Fruit fly (Drosophila melanogaster) whole organism, embryonic: ENCODE measurements around the gene CG42525.
A peak's percentile ranks its signal among the peaks of the same experiment; 100 is the strongest.

Experiments used
- Asciz ChIP-seq: fragments of 200-800 bp; sonication (Bioruptor generic); optimal IDR thresholded peaks from 2 replicates; lab custom pipeline; 2017; ENCODE audit warnings: missing biosample characterization, mild to moderate bottlenecking, missing genetic modification characterization, missing genetic modification reagents
- CG1024 ChIP-seq: fragments of 200-800 bp; sonication (Bioruptor generic); IDR thresholded peaks from 2 replicates; pipeline ENCODE4 v1.3.6; 2022; ENCODE audit warnings: missing biosample characterization, missing genetic modification characterization
- CG10366 ChIP-seq: fragments of 200-800 bp; sonication (Bioruptor generic); IDR thresholded peaks from 2 replicates; pipeline ENCODE4 v1.3.6; 2022; ENCODE audit warnings: missing biosample characterization, missing genetic modification characterization
- CG11085 ChIP-seq: fragments of 200-800 bp; sonication (Bioruptor generic); IDR thresholded peaks from 2 replicates; pipeline ENCODE4 v1.3.6; 2022; ENCODE audit warnings: missing biosample characterization, missing genetic modification characterization
- CG11696 ChIP-seq: fragments of 200-800 bp; sonication (Bioruptor generic); IDR thresholded peaks from 2 replicates; pipeline ENCODE4 v1.3.6; 2022; ENCODE audit warnings: missing biosample characterization, missing genetic modification characterization
- CG1233 ChIP-seq: fragments of 200-800 bp; sonication (Bioruptor generic); optimal IDR thresholded peaks from 4 replicates; lab custom pipeline; 2018; ENCODE audit warnings: missing biosample characterization, mild to moderate bottlenecking, missing genetic modification characterization
- CG14050 ChIP-seq: fragments of 200-800 bp; sonication (Bioruptor generic); IDR thresholded peaks from 3 replicates; pipeline ENCODE4 v1.3.6; 2022; ENCODE audit warnings: missing biosample characterization, missing genetic modification characterization
- CG14965 ChIP-seq: fragments of 200-800 bp; sonication (Bioruptor generic); optimal IDR thresholded peaks from 2 replicates; lab custom pipeline; 2016; ENCODE audit warnings: missing biosample characterization, missing genetic modification characterization, borderline replicate concordance
- CG1529 ChIP-seq: fragments of 200-800 bp; sonication (Bioruptor generic); optimal IDR thresholded peaks from 3 replicates; lab custom pipeline; 2018; ENCODE audit warnings: missing biosample characterization, missing genetic modification characterization
- CG15696 ChIP-seq: fragments of 200-800 bp; sonication (Bioruptor generic); optimal IDR thresholded peaks from 2 replicates; lab custom pipeline; 2019; ENCODE audit warnings: missing biosample characterization, mild to moderate bottlenecking, missing genetic modification characterization, moderate library complexity
- CG1602 ChIP-seq: fragments of 200-800 bp; sonication (Bioruptor generic); optimal IDR thresholded peaks from 3 replicates; lab custom pipeline; 2016; ENCODE audit warnings: missing biosample characterization, missing genetic modification characterization
- CG17361 ChIP-seq: fragments of 200-800 bp; sonication (Bioruptor generic); IDR thresholded peaks from 3 replicates; pipeline ENCODE4 v1.3.6; 2022; ENCODE audit warnings: missing biosample characterization, missing genetic modification characterization
- CG18011 ChIP-seq: fragments of 200-800 bp; sonication (Bioruptor generic); optimal IDR thresholded peaks from 2 replicates; lab custom pipeline; 2017; ENCODE audit warnings: missing biosample characterization, missing genetic modification characterization, mild to moderate bottlenecking, moderate library complexity, missing genotype
- CG3163 ChIP-seq: fragments of 200-800 bp; sonication (Bioruptor generic); optimal IDR thresholded peaks from 3 replicates; lab custom pipeline; 2016; ENCODE audit warnings: missing biosample characterization, missing genetic modification characterization
- CG3407 ChIP-seq: fragments of 200-800 bp; sonication (Bioruptor generic); optimal IDR thresholded peaks from 2 replicates; lab custom pipeline; 2018; ENCODE audit warnings: missing biosample characterization, mild to moderate bottlenecking, missing genetic modification characterization
- CG4282 ChIP-seq: fragments of 200-800 bp; sonication (Bioruptor generic); optimal IDR thresholded peaks from 2 replicates; lab custom pipeline; 2016; ENCODE audit warnings: missing biosample characterization, missing genetic modification characterization
- CG6689 ChIP-seq: fragments of 200-800 bp; sonication (Bioruptor generic); IDR thresholded peaks from 2 replicates; pipeline ENCODE4 v1.3.6; 2022; ENCODE audit warnings: missing biosample characterization, missing genetic modification characterization
- CG7786 ChIP-seq: fragments of 200-800 bp; sonication (Bioruptor generic); optimal IDR thresholded peaks from 2 replicates; lab custom pipeline; 2016; ENCODE audit warnings: missing biosample characterization, missing genetic modification characterization
- CG7928 ChIP-seq: fragments of 200-800 bp; sonication (Bioruptor generic); optimal IDR thresholded peaks from 2 replicates; lab custom pipeline; 2017; ENCODE audit warnings: missing biosample characterization, mild to moderate bottlenecking, missing genetic modification characterization
- CG8089 ChIP-seq: fragments of 200-800 bp; sonication (Bioruptor generic); optimal IDR thresholded peaks from 3 replicates; lab custom pipeline; 2016; ENCODE audit warnings: missing biosample characterization, missing genetic modification characterization
- CG8359 ChIP-seq: fragments of 200-800 bp; sonication (Bioruptor generic); optimal IDR thresholded peaks from 2 replicates; lab custom pipeline; 2017; ENCODE audit warnings: missing biosample characterization, mild to moderate bottlenecking, missing genetic modification characterization, borderline replicate concordance
- CG8388 ChIP-seq: fragments of 200-800 bp; sonication (Bioruptor generic); optimal IDR thresholded peaks from 2 replicates; lab custom pipeline; 2019; ENCODE audit warnings: missing biosample characterization, mild to moderate bottlenecking, missing genetic modification characterization, moderate library complexity
- CG9437 ChIP-seq: fragments of 200-800 bp; sonication (Bioruptor generic); optimal IDR thresholded peaks from 2 replicates; lab custom pipeline; 2018; ENCODE audit warnings: missing biosample characterization, mild to moderate bottlenecking, missing genetic modification characterization
- CG9609 ChIP-seq: fragments of 200-800 bp; sonication (Bioruptor generic); optimal IDR thresholded peaks from 3 replicates; lab custom pipeline; 2016; ENCODE audit warnings: missing biosample characterization, missing genetic modification characterization
- CkIIα-i1 ChIP-seq: fragments of 200-800 bp; sonication (Bioruptor generic); IDR thresholded peaks from 2 replicates; pipeline ENCODE4 v1.3.6; 2022; ENCODE audit warnings: missing biosample characterization, missing genetic modification characterization
- Dbx ChIP-seq: fragments of 200-800 bp; sonication (Bioruptor generic); IDR thresholded peaks from 3 replicates; pipeline ENCODE4 v1.3.6; 2022; ENCODE audit warnings: missing biosample characterization, missing genetic modification characterization
- Eip74EF ChIP-seq, 2 experiments: fragments of 200-800 bp in 1 of 2; fragments of >200 bp in 1 of 2; sonication (Bioruptor generic) in 1 of 2; optimal IDR thresholded peaks; 2 replicates each; lab custom pipeline; 2017 to 2019; ENCODE audit warnings: missing biosample characterization in 2 of 2, missing genetic modification characterization in 2 of 2, mild to moderate bottlenecking in 1 of 2, moderate library complexity in 1 of 2
- HLH54F ChIP-seq: fragments of 200-800 bp; sonication (Bioruptor generic); optimal IDR thresholded peaks from 3 replicates; lab custom pipeline; 2016; ENCODE audit warnings: missing biosample characterization, missing genetic modification characterization
- HmgD ChIP-seq: fragments of 200-800 bp; sonication (Bioruptor generic); optimal IDR thresholded peaks from 3 replicates; lab custom pipeline; 2016; ENCODE audit warnings: missing biosample characterization, missing genetic modification characterization
- Hr51 ChIP-seq, 2 experiments: fragments of 200-800 bp; sonication (Bioruptor generic); optimal IDR thresholded peaks; 2 replicates in 1 of 2; 3 replicates in 1 of 2; lab custom pipeline; 2016 to 2018; ENCODE audit warnings: missing biosample characterization in 2 of 2, missing genetic modification characterization in 2 of 2, mild to moderate bottlenecking in 1 of 2, moderate library complexity in 1 of 2
- Lpt ChIP-seq: fragments of >200 bp; optimal IDR thresholded peaks from 2 replicates; lab custom pipeline; 2018; ENCODE audit warnings: missing biosample characterization, missing genetic modification characterization
- NK7.1 ChIP-seq: fragments of 200-800 bp; sonication (Bioruptor generic); optimal IDR thresholded peaks from 3 replicates; lab custom pipeline; 2016; ENCODE audit warnings: missing biosample characterization, missing genetic modification characterization
- Pdp1 ChIP-seq, 2 experiments: fragments of 200-800 bp; sonication (Bioruptor generic); optimal IDR thresholded peaks; 3 replicates each; lab custom pipeline; 2016; ENCODE audit warnings: missing biosample characterization in 2 of 2, missing genetic modification characterization in 2 of 2, mild to moderate bottlenecking in 1 of 2, moderate library complexity in 1 of 2
- Rfx ChIP-seq: fragments of 200-800 bp; sonication (Bioruptor generic); IDR thresholded peaks from 2 replicates; pipeline ENCODE4 v1.3.6; 2022; ENCODE audit warnings: missing biosample characterization, missing genetic modification characterization
- Sin3A ChIP-seq: fragments of >200 bp; optimal IDR thresholded peaks from 2 replicates; lab custom pipeline; 2018
- TFAM ChIP-seq: fragments of 200-800 bp; sonication (Bioruptor generic); optimal IDR thresholded peaks from 2 replicates; lab custom pipeline; 2017; ENCODE audit warnings: missing biosample characterization, missing genetic modification characterization, inconsistent platforms
- az2 ChIP-seq: fragments of 200-800 bp; sonication (Bioruptor generic); optimal IDR thresholded peaks from 3 replicates; lab custom pipeline; 2016; ENCODE audit warnings: missing biosample characterization, missing genetic modification characterization
- cas ChIP-seq: fragments of 200-800 bp; sonication (Bioruptor generic); IDR thresholded peaks from 2 replicates; pipeline ENCODE4 v1.3.6; 2022; ENCODE audit warnings: missing biosample characterization, missing genetic modification characterization
- croc ChIP-seq: fragments of 200-800 bp; sonication (Bioruptor generic); conservative IDR thresholded peaks from 3 replicates; pipeline ENCODE4 v1.3.6; 2022; ENCODE audit warnings: missing biosample characterization, missing genetic modification characterization
- en ChIP-seq: fragments of 200-800 bp; sonication (Bioruptor generic); optimal IDR thresholded peaks from 2 replicates; lab custom pipeline; 2016; ENCODE audit warnings: missing biosample characterization, missing genetic modification characterization
- eve ChIP-seq, 2 experiments: fragments of >200 bp; optimal IDR thresholded peaks; 2 replicates each; lab custom pipeline; 2017; ENCODE audit warnings: missing biosample characterization in 2 of 2, missing genetic modification characterization in 2 of 2
- exex ChIP-seq: fragments of 200-800 bp; sonication (Bioruptor generic); optimal IDR thresholded peaks from 4 replicates; lab custom pipeline; 2018; ENCODE audit warnings: missing biosample characterization, mild to moderate bottlenecking, missing genetic modification characterization, moderate library complexity
- gt ChIP-seq: fragments of 200-800 bp; sonication (Bioruptor generic); IDR thresholded peaks from 2 replicates; pipeline ENCODE4 v1.3.6; 2022; ENCODE audit warnings: missing biosample characterization, missing genetic modification characterization
- lbe ChIP-seq: fragments of 200-800 bp; sonication (Bioruptor generic); optimal IDR thresholded peaks from 2 replicates; lab custom pipeline; 2016; ENCODE audit warnings: missing biosample characterization, mild to moderate bottlenecking, missing genetic modification characterization
- nmo ChIP-seq: fragments of 200-800 bp; sonication (Bioruptor generic); optimal IDR thresholded peaks from 2 replicates; lab custom pipeline; 2018; ENCODE audit warnings: missing biosample characterization, mild to moderate bottlenecking, missing genetic modification characterization, moderate library complexity
- oc ChIP-seq: fragments of 200-800 bp; sonication (Bioruptor generic); optimal IDR thresholded peaks from 2 replicates; lab custom pipeline; 2018; ENCODE audit warnings: missing biosample characterization, mild to moderate bottlenecking, missing genetic modification characterization, moderate library complexity
- onecut ChIP-seq: fragments of 200-800 bp; sonication (Bioruptor generic); IDR thresholded peaks from 2 replicates; pipeline ENCODE4 v1.3.6; 2022; ENCODE audit warnings: missing biosample characterization, missing genetic modification characterization
- sna ChIP-seq: fragments of 200-800 bp; sonication (Bioruptor generic); IDR thresholded peaks from 2 replicates; pipeline ENCODE4 v1.3.6; 2022; ENCODE audit warnings: missing biosample characterization, missing genetic modification characterization; ENCODE audit not compliant: partially characterized antibody
- sqz ChIP-seq: fragments of 200-800 bp; sonication (Bioruptor generic); optimal IDR thresholded peaks from 3 replicates; lab custom pipeline; 2018; ENCODE audit warnings: missing biosample characterization, mild to moderate bottlenecking, missing genetic modification characterization
- stc ChIP-seq: fragments of 200-800 bp; sonication (Bioruptor generic); IDR thresholded peaks from 2 replicates; pipeline ENCODE4 v1.3.6; 2022; ENCODE audit warnings: missing biosample characterization, missing genetic modification characterization
- tup ChIP-seq: fragments of 200-800 bp; sonication (Bioruptor generic); optimal IDR thresholded peaks from 2 replicates; lab custom pipeline; 2016; ENCODE audit warnings: missing biosample characterization, mild to moderate bottlenecking, missing genetic modification characterization, moderate library complexity

Gene CG42525

DNA sequence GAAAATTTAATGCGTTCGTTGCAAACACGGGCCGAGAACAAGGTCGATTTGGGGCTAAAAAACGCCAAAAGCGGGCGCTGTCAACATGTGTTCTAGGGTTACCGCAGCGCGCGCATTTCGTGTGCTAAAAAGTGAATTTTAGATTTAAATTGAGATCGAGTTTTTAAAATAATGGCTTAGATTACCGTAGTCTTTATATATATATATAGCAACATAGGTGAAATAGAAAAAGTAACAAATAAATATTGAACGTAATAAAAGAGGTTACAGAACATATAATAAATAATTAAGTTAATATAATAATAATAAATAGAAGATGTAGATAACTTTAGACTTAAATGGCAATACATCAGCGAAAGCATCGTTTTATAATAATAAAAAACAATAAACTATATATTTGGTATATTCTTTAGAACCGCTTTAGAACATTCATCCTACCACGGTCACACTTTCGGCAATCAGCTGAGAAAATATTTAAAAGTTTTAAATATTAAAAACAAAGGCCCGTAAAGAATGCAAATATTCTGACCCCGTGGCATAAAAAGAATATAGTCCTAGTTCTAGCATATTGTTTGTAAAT lies 46.1 kb downstream of the CG42525 start, which contains the start of the genes CG11537 and Alg2 (continued):
- no peak for TF ChIP-seq CG3407 (GFP tag; lab: Kevin White, UChicago)
- no peak for TF ChIP-seq cas (GFP tag; lab: Robert Waterston, UW)
- peak; percentile 6 for TF ChIP-seq CG9609 (GFP tag; lab: Kevin White, UChicago)
- no peak for TF ChIP-seq Asciz
- no peak for TF ChIP-seq lbe (GFP tag; lab: Kevin White, UChicago)
- no peak for TF ChIP-seq sna (GFP tag; lab: Robert Waterston, UW)
- peak in 1 of 2 experiments; percentile 19 for TF ChIP-seq Pdp1 (GFP tag; optimal IDR thresholded peaks at IDR 0.05; lab: Kevin White, UChicago)
- no peak for TF ChIP-seq Sin3A (lab: Kevin White, UChicago)
- TF ChIP-seq CG1602 (GFP tag; lab: Kevin White, UChicago), result peak; percentile 7
- no peak for TF ChIP-seq CG18011 (GFP tag; lab: Kevin White, UChicago)
- TF ChIP-seq CG11085 (GFP tag; lab: Robert Waterston, UW), result no peak
- TF ChIP-seq croc, result no peak
- TF ChIP-seq CG1233 (GFP tag; lab: Kevin White, UChicago), result no peak
- no peak for TF ChIP-seq CG4282 (GFP tag; lab: Kevin White, UChicago)
- TF ChIP-seq CG8388, result peak; percentile 17
- no peak for TF ChIP-seq en (GFP tag; lab: Kevin White, UChicago)
- no peak for TF ChIP-seq CG1529 (GFP tag; lab: Kevin White, UChicago)
- TF ChIP-seq az2 (GFP tag; lab: Kevin White, UChicago), result peak; percentile 13
- TF ChIP-seq TFAM (GFP tag; lab: Kevin White, UChicago), result no peak
- TF ChIP-seq nmo (GFP tag; lab: Kevin White, UChicago), result peak; percentile 26
- no peak for TF ChIP-seq Lpt
- no peak for TF ChIP-seq NK7.1 (GFP tag; lab: Kevin White, UChicago)
- no peak for TF ChIP-seq CG7786 (GFP tag; lab: Kevin White, UChicago)
- TF ChIP-seq HmgD (GFP tag; lab: Kevin White, UChicago), result no peak
- TF ChIP-seq stc (GFP tag; lab: Robert Waterston, UW), result no peak
- TF ChIP-seq tup (GFP tag; lab: Kevin White, UChicago), result no peak
- no peak for TF ChIP-seq CG1024
- no peak for TF ChIP-seq CG14050 (GFP tag; lab: Robert Waterston, UW)
- no peak for TF ChIP-seq gt (GFP tag; lab: Robert Waterston, UW)
- peak in 1 of 2 experiments; percentile 14 for TF ChIP-seq Hr51 (GFP tag; optimal IDR thresholded peaks at IDR 0.05; lab: Kevin White, UChicago)
- TF ChIP-seq Eip74EF (GFP tag; optimal IDR thresholded peaks at IDR 0.05; lab: Kevin White, UChicago), result no peak
- TF ChIP-seq oc (tag; lab: Kevin White, UChicago), result no peak
- TF ChIP-seq CG8359 (GFP tag; lab: Kevin White, UChicago), result no peak
- no peak for TF ChIP-seq sqz (GFP tag; lab: Kevin White, UChicago)
- peak; percentile 44; the same call in 2 of the 3 replicates for TF ChIP-seq CG17361 (GFP tag; lab: Robert Waterston, UW)
- no peak for TF ChIP-seq onecut
- no peak for TF ChIP-seq CG11696 (GFP tag; lab: Robert Waterston, UW)
- no peak for TF ChIP-seq CG6689
- TF ChIP-seq CG14965 (GFP tag; lab: Kevin White, UChicago), result no peak
- TF ChIP-seq CG7928 (GFP tag; lab: Kevin White, UChicago), result no peak
- TF ChIP-seq CG10366 (GFP tag; lab: Robert Waterston, UW), result peak; percentile 29
- TF ChIP-seq CG3163 (GFP tag; lab: Kevin White, UChicago), result no peak
- TF ChIP-seq HLH54F (GFP tag; lab: Kevin White, UChicago), result no peak
- no peak for TF ChIP-seq CG8089
- TF ChIP-seq Rfx, result peak; percentile 56
- no peak for TF ChIP-seq CG9437 (GFP tag; lab: Kevin White, UChicago)
- TF ChIP-seq eve (GFP tag; optimal IDR thresholded peaks at IDR 0.05; lab: Kevin White, UChicago), result no peak
- TF ChIP-seq CkIIα-i1 (GFP tag; lab: Robert Waterston, UW), result no peak
- no peak for TF ChIP-seq Dbx
- TF ChIP-seq CG15696 (tag; lab: Kevin White, UChicago), result peak; percentile 0
- TF ChIP-seq exex (tag; lab: Kevin White, UChicago), result no peak
